Worm (Caenorhabditis elegans) whole organism, L2 larva: ENCODE results near the gene fbxa-19.

Source experiments
- F13H6.1 ChIP-seq: sonication (generic microtip); optimal IDR thresholded peaks from 2 replicates; lab custom pipeline; 2016; ENCODE audit warnings: missing genetic modification characterization, missing compliant biosample characterization
- R02D3.7 ChIP-seq: fragments of 150-350 bp; optimal IDR thresholded peaks from 2 replicates; lab custom pipeline; 2014; ENCODE audit warnings: missing biosample characterization, missing genetic modification characterization
- alr-1 ChIP-seq: fragments of 150-350 bp; optimal IDR thresholded peaks from 2 replicates; lab custom pipeline; 2014; ENCODE audit warnings: missing biosample characterization, missing genetic modification characterization
- ceh-16 ChIP-seq: fragments of 150-350 bp; optimal IDR thresholded peaks from 2 replicates; lab custom pipeline; 2014; ENCODE audit warnings: missing biosample characterization, missing genetic modification characterization
- lin-39 ChIP-seq: fragments of 150-350 bp; optimal IDR thresholded peaks from 2 replicates; lab custom pipeline; 2014; ENCODE audit warnings: missing biosample characterization, missing genetic modification reagents, missing genetic modification characterization
- nhr-25 ChIP-seq: fragments of 150-350 bp; sonication (generic microtip); optimal IDR thresholded peaks from 3 replicates; lab custom pipeline; 2014; ENCODE audit warnings: missing biosample characterization, missing genetic modification characterization
- snpc-4 ChIP-seq: fragments of 150-350 bp; optimal IDR thresholded peaks from 2 replicates; lab custom pipeline; 2014; ENCODE audit warnings: missing biosample characterization, missing genetic modification characterization
- unc-62 ChIP-seq: fragments of 150-350 bp; optimal IDR thresholded peaks from 2 replicates; lab custom pipeline; 2014; ENCODE audit warnings: missing biosample characterization, missing genetic modification reagents, missing genetic modification characterization
- ztf-1 ChIP-seq: fragments of 200-800 bp; sonication (Bioruptor generic); conservative IDR thresholded peaks from 2 replicates; pipeline ENCODE4 v1.3.6; 2022; ENCODE audit warnings: missing genetic modification characterization, missing compliant biosample characterization
- ztf-4 ChIP-seq: fragments of 150-350 bp; optimal IDR thresholded peaks from 2 replicates; lab custom pipeline; 2014; ENCODE audit warnings: missing biosample characterization, missing genetic modification characterization

DNA sequence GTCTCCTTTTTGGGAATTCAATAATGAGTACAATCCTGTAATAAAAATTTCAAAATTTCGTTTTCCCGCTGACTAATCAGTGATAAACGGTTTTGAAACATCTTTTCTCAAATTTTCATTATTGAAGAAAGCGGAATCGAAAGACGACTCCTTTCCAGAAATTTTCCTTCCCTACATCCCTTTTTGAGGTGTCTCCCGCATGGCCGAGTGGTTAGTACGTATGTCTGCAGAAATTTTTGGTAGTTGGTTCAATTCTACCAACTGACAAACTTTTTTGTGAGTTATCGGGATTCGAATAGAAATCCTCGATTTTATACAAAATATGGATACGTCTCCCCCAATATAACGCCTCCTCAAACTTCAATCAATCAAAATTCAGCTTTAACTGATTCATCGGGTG, 39.3 kb downstream of the fbxa-19 start:
- TF ChIP-seq snpc-4 (no peak), ceh-16 (tag; lab: Kevin White, UChicago) (no peak), ztf-4 (tag; lab: Kevin White, UChicago) (no peak), lin-39 (no peak), alr-1 (tag; lab: Kevin White, UChicago) (no peak), R02D3.7 (tag; lab: Kevin White, UChicago) (no peak), F13H6.1 (tag; lab: Kevin White, UChicago) (no peak), nhr-25 (no peak), unc-62 (GFP tag; lab: Kevin White, UChicago) (no peak), ztf-1 (GFP tag; lab: Robert Waterston, UW) (no peak)
